Fruit fly (Drosophila melanogaster) whole organism, adult: Measurements from ENCODE around the gene nonA-l.

Experiments
- CG14711 ChIP-seq: fragments of 200-800 bp; sonication (Bioruptor generic); optimal IDR thresholded peaks from 2 replicates; lab custom pipeline; 2018; ENCODE audit warnings: missing biosample characterization, mild to moderate bottlenecking, missing genetic modification characterization, moderate library complexity
- CG33017 ChIP-seq: fragments of 200-800 bp; sonication (Bioruptor generic); optimal IDR thresholded peaks from 2 replicates; lab custom pipeline; 2018; ENCODE audit warnings: missing biosample characterization, mild to moderate bottlenecking, missing genetic modification characterization, moderate library complexity
- CG5204 ChIP-seq: fragments of 200-800 bp; sonication (Bioruptor generic); optimal IDR thresholded peaks from 2 replicates; lab custom pipeline; 2016; ENCODE audit warnings: missing biosample characterization, missing genetic modification characterization
- kay ChIP-seq: fragments of 200-800 bp; sonication (Bioruptor generic); peaks from one replicate; lab custom pipeline; 2016; ENCODE audit warnings: missing biosample characterization, missing genetic modification characterization, borderline replicate concordance
- ovo ChIP-seq: fragments of 200-800 bp; sonication (Bioruptor generic); optimal IDR thresholded peaks from 2 replicates; lab custom pipeline; 2016; ENCODE audit warnings: missing biosample characterization, missing genetic modification characterization
- toe ChIP-seq: fragments of 200-800 bp; sonication (Bioruptor generic); optimal IDR thresholded peaks from 2 replicates; lab custom pipeline; 2016; ENCODE audit warnings: missing biosample characterization, missing genetic modification characterization

Gene nonA-l

dm6 chr3R:16677934-16678333 lies 37.9 kb downstream of the nonA-l start:
- no peak for TF ChIP-seq kay (GFP tag; lab: Kevin White, UChicago)
- TF ChIP-seq CG14711 (tag; lab: Kevin White, UChicago) = no peak
- no peak for TF ChIP-seq toe (GFP tag; lab: Kevin White, UChicago)
- no peak for TF ChIP-seq CG5204

dm6 chr3R:16682901-16683300 lies 42.9 kb downstream of the nonA-l start:
- no peak for TF ChIP-seq CG33017 (tag; lab: Kevin White, UChicago)
- no peak for TF ChIP-seq CG5204
- no peak for TF ChIP-seq toe (GFP tag; lab: Kevin White, UChicago)
- TF ChIP-seq kay (GFP tag; lab: Kevin White, UChicago) = peak; percentile 25
- TF ChIP-seq ovo (GFP tag; lab: Kevin White, UChicago) = no peak
